Worm (Caenorhabditis elegans) whole organism, L1 larva: ENCODE measurements around the gene set-15.
A peak's percentile ranks its signal among the peaks of the same experiment; 100 is the strongest.
"Not testable (repeated sequence)": the region's sequence is repeated elsewhere in the genome, so short reads cannot be mapped to it uniquely, and the experiment has no call there.

Experiments
- egl-27 ChIP-seq, 2 experiments: fragments of 150-350 bp in 1 of 2; sonication (generic microtip); optimal IDR thresholded peaks; 3 replicates each; lab custom pipeline; 2017 to 2018; ENCODE audit warnings: missing biosample characterization in 2 of 2, missing genetic modification characterization in 2 of 2, missing genetic modification reagents in 2 of 2
- lsy-2 ChIP-seq, 2 experiments: fragments of 150-350 bp; optimal IDR thresholded peaks; 2 replicates each; lab custom pipeline; 2014; ENCODE audit warnings: missing biosample characterization in 2 of 2, missing genetic modification characterization in 2 of 2
- tbx-2 ChIP-seq: sonication (generic microtip); optimal IDR thresholded peaks from 2 replicates; lab custom pipeline; 2016; ENCODE audit warnings: missing genetic modification characterization, missing compliant biosample characterization

DNA sequence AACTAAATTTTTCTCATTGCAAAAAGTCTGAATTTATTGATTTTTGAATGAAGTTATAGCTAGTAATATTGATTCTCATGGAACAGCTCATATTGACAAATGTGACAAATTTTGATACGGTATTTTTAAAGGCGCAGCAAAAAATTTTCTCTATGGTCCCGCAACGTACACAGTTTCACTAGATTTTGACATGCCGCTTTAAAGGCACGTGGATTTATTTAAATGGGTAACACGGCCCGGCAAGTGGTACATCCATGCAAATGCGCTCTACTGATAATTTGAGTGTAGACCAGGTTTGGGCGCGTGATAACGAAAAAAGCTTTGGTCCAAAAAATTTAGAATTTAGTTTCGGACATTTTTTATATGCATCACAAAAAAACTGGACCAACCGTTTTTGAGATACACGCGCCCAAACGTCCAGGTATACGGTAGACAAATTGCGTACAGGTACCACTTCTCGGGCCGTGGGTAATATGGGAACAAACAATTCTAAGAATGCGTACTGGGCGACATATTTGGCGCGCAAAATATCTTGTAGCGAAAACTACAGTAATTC is 17.0 kb downstream of the set-15 start:
- TF ChIP-seq lsy-2 (tag; optimal IDR thresholded peaks at IDR 0.05; lab: Kevin White, UChicago) = peak; percentile 29 to 53
- TF ChIP-seq egl-27 (tag; optimal IDR thresholded peaks at IDR 0.05; lab: Kevin White, UChicago); tbx-2 (tag; lab: Kevin White, UChicago): not testable (repeated sequence)
